Worm (Caenorhabditis elegans): Measurements from ENCODE around the gene C56G2.9.

- no peak for TF ChIP-seq klf-2 (GFP tag; conservative IDR thresholded peaks at IDR 0.05)
- no peak for TF ChIP-seq flt-1 (GFP tag; IDR thresholded peaks at IDR 0.05)
- TF ChIP-seq tab-1 (GFP tag; IDR thresholded peaks at IDR 0.05): no peak
- no peak for TF ChIP-seq ztf-29 (GFP tag; IDR thresholded peaks at IDR 0.05)
- TF ChIP-seq cog-1 (tag; optimal IDR thresholded peaks at IDR 0.05): no peak
- TF ChIP-seq ref-1 (GFP tag; conservative IDR thresholded peaks at IDR 0.05): no peak
- TF ChIP-seq T22C8.4 (GFP tag; IDR thresholded peaks at IDR 0.05): no peak
- no peak for TF ChIP-seq med-1 (GFP tag; optimal IDR thresholded peaks at IDR 0.05; ENCODE audit: insufficient read depth)
- TF ChIP-seq ztf-23 (GFP tag; IDR thresholded peaks at IDR 0.05): no peak
Measured at ce11 chrIII:6360114-6360513, 17.0 kb upstream of the C56G2.9 start.
